Worm (Caenorhabditis elegans) whole organism, L4 larva: ENCODE data around the gene F54D10.8.

Experiments used
- F26F4.8 ChIP-seq: fragments of 200-800 bp; sonication (Bioruptor generic); conservative IDR thresholded peaks from 2 replicates; pipeline ENCODE4 v1.3.6; 2022; ENCODE audit warnings: missing genetic modification characterization, missing compliant biosample characterization
- egl-43 ChIP-seq: fragments of 200-800 bp; sonication (Bioruptor generic); IDR thresholded peaks from 2 replicates; pipeline ENCODE4 v1.3.6; 2022; ENCODE audit warnings: missing genetic modification reagents, missing genetic modification characterization, missing compliant biosample characterization
- lim-7 ChIP-seq: fragments of 200-800 bp; sonication (Bioruptor generic); IDR thresholded peaks from 2 replicates; pipeline ENCODE4 v1.3.6; 2022; ENCODE audit warnings: missing genetic modification characterization, missing compliant biosample characterization
- mxl-2 ChIP-seq: fragments of 200-800 bp; sonication (Bioruptor generic); conservative IDR thresholded peaks from 2 replicates; pipeline ENCODE4 v1.3.6; 2022; ENCODE audit warnings: missing genetic modification reagents, missing genetic modification characterization, missing compliant biosample characterization
- nhr-25 ChIP-seq: sonication (generic microtip); optimal IDR thresholded peaks from 2 replicates; lab custom pipeline; 2017; ENCODE audit warnings: missing genetic modification characterization, mild to moderate bottlenecking, missing compliant biosample characterization, antibody characterized with exemption, moderate library complexity, borderline replicate concordance; ENCODE audit not compliant: insufficient read depth
- nhr-28 ChIP-seq: fragments of 150-350 bp; optimal IDR thresholded peaks from 2 replicates; lab custom pipeline; 2014; ENCODE audit warnings: missing biosample characterization, missing genetic modification characterization
- nhr-76 ChIP-seq: fragments of 150-350 bp; optimal IDR thresholded peaks from 2 replicates; lab custom pipeline; 2014; ENCODE audit warnings: missing biosample characterization, missing genetic modification characterization

F54D10.8 gene

ce11 chrII:3775719-3776118, 52.0 kb downstream of the F54D10.8 start, which contains the start of gene T24E12.3:
T24E12.3 (plus strand) TSS chrII:3776019.
- TF ChIP-seq nhr-76 (tag; lab: Kevin White, UChicago) = no peak
- TF ChIP-seq F26F4.8 = no peak
- TF ChIP-seq nhr-25 (tag; lab: Kevin White, UChicago) = no peak
- no peak for TF ChIP-seq egl-43 (GFP tag; lab: Robert Waterston, UW)
- TF ChIP-seq nhr-28 = no peak
- no peak for TF ChIP-seq mxl-2
- TF ChIP-seq lim-7 (GFP tag; lab: Robert Waterston, UW) = no peak
- TF ChIP-seq, all 104 proteins: peak for 0
